Worm (Caenorhabditis elegans): ENCODE measurements around the gene Y53G8AL.1.

The Y53G8AL.1 gene

ce11 chrIII:3249038-3249420, 16.1 kb downstream of the Y53G8AL.1 start:
- TF ChIP-seq madf-9 (GFP tag; conservative IDR thresholded peaks at IDR 0.05), result peak; percentile 83
- no peak for TF ChIP-seq snpc-4 (tag; optimal IDR thresholded peaks at IDR 0.05)
- TF ChIP-seq zfp-3 (GFP tag; conservative IDR thresholded peaks at IDR 0.05), result 0 out of 2 replicates have a peak, but pooled peaks have one; percentile 7
- TF ChIP-seq unc-62 (GFP tag; optimal IDR thresholded peaks at IDR 0.05 in 1 of 2), result no peak
- no peak for TF ChIP-seq unc-62 (tag; optimal IDR thresholded peaks at IDR 0.05)
- peak; percentile 87 for TF ChIP-seq egl-43 (GFP tag; IDR thresholded peaks at IDR 0.05)
- TF ChIP-seq nhr-237 (tag; optimal IDR thresholded peaks at IDR 0.05), result no peak
- TF ChIP-seq cey-2 (tag; optimal IDR thresholded peaks at IDR 0.05; ENCODE audit: borderline replicate concordance, insufficient read depth), result no peak
- TF ChIP-seq mdl-1 (tag; optimal IDR thresholded peaks at IDR 0.05), result no peak
- no peak for TF ChIP-seq unc-39 (tag; optimal IDR thresholded peaks at IDR 0.05)
- peak; percentile 71 for TF ChIP-seq ZK337.2 (GFP tag; IDR thresholded peaks at IDR 0.05)
- TF ChIP-seq nhr-48 (tag; optimal IDR thresholded peaks at IDR 0.05), result peak; percentile 6
- peak; percentile 52 for TF ChIP-seq lir-3 (tag; optimal IDR thresholded peaks at IDR 0.05)
- TF ChIP-seq mxl-2 (GFP tag; conservative IDR thresholded peaks at IDR 0.05), result no peak; the same call in 1 of the 2 replicates
- TF ChIP-seq dmd-8 (GFP tag; IDR thresholded peaks at IDR 0.05), result peak; percentile 85
- TF ChIP-seq nhr-42 (GFP tag; IDR thresholded peaks at IDR 0.05), result no peak
- TF ChIP-seq D1046.2 (GFP tag; IDR thresholded peaks at IDR 0.05), result peak; percentile 84
- TF ChIP-seq hmg-1.1 (GFP tag; IDR thresholded peaks at IDR 0.05), result peak; percentile 37
- peak; percentile 86 for TF ChIP-seq pha-4 (GFP tag; IDR thresholded peaks at IDR 0.05)
- no peak for TF ChIP-seq pha-4 (tag; optimal IDR thresholded peaks at IDR 0.05)
- TF ChIP-seq ceh-44 (GFP tag; IDR thresholded peaks at IDR 0.05), result no peak
- no peak for TF ChIP-seq aha-1 (tag)
- no peak for TF ChIP-seq lsy-2 (tag; optimal IDR thresholded peaks at IDR 0.05)
- no peak for TF ChIP-seq ZK546.5 (tag; optimal IDR thresholded peaks at IDR 0.05)
- 0 out of 2 replicates have a peak, but pooled peaks have one; percentile 38 for TF ChIP-seq saeg-2 (GFP tag; IDR thresholded peaks at IDR 0.05)
- TF ChIP-seq sdz-12 (GFP tag; optimal IDR thresholded peaks at IDR 0.05), result peak; percentile 16
- peak; percentile 80 for TF ChIP-seq F26F4.8 (GFP tag; conservative IDR thresholded peaks at IDR 0.05)
- peak; percentile 14; the same call in 1 of the 2 replicates for TF ChIP-seq lin-1 (GFP tag; IDR thresholded peaks at IDR 0.05)
- TF ChIP-seq zfp-2 (tag; optimal IDR thresholded peaks at IDR 0.05), result peak; percentile 3
- TF ChIP-seq fos-1 (tag; optimal IDR thresholded peaks at IDR 0.05), result no peak
- peak; percentile 83 for TF ChIP-seq tra-1 (GFP tag; IDR thresholded peaks at IDR 0.05)
- no peak for TF ChIP-seq jun-1 (tag; optimal IDR thresholded peaks at IDR 0.05)
- TF ChIP-seq ctbp-1 (GFP tag; IDR thresholded peaks at IDR 0.05), result peak; percentile 73
- no peak for TF ChIP-seq ama-1 (optimal IDR thresholded peaks at IDR 0.05)
- no peak for TF ChIP-seq nhr-77 (tag; optimal IDR thresholded peaks at IDR 0.05)
- peak; percentile 41 for TF ChIP-seq duxl-1 (tag; optimal IDR thresholded peaks at IDR 0.05; ENCODE audit: poor library complexity)
- no peak for TF ChIP-seq nhr-11 (tag; optimal IDR thresholded peaks at IDR 0.05)
- TF ChIP-seq F49E8.2 (tag; optimal IDR thresholded peaks at IDR 0.05; ENCODE audit: borderline replicate concordance), result peak; percentile 64
- TF ChIP-seq ceh-32 (tag; optimal IDR thresholded peaks at IDR 0.05; ENCODE audit: poor library complexity), result no peak
- no peak for TF ChIP-seq nhr-28 (tag; optimal IDR thresholded peaks at IDR 0.05)
- no peak for TF ChIP-seq ces-1 (GFP tag; optimal IDR thresholded peaks at IDR 0.05)
- peak; percentile 23 for TF ChIP-seq mep-1 (tag; optimal IDR thresholded peaks at IDR 0.05)
- no peak for TF ChIP-seq nhr-111 (GFP tag; optimal IDR thresholded peaks at IDR 0.05)
- TF ChIP-seq hlh-30 (tag; optimal IDR thresholded peaks at IDR 0.05; ENCODE audit: insufficient read depth), result no peak
- TF ChIP-seq madf-5 (GFP tag; IDR thresholded peaks at IDR 0.05), result peak; percentile 71 to 90; a peak in 3 of 4 replicates
- TF ChIP-seq dve-1 (tag; optimal IDR thresholded peaks at IDR 0.05; ENCODE audit: insufficient read depth), result no peak
- TF ChIP-seq hlh-11 (tag; optimal IDR thresholded peaks at IDR 0.05), result no peak
- TF ChIP-seq F44E2.7 (GFP tag; IDR thresholded peaks at IDR 0.05), result peak; percentile 89
- no peak for TF ChIP-seq hif-1 (tag; optimal IDR thresholded peaks at IDR 0.05)
- TF ChIP-seq skn-1 (tag; optimal IDR thresholded peaks at IDR 0.05), result no peak
- TF ChIP-seq ceh-20 (GFP tag; IDR thresholded peaks at IDR 0.05), result no peak; the same call in 1 of the 2 replicates
- no peak for TF ChIP-seq aly-2 (tag; optimal IDR thresholded peaks at IDR 0.05)

All from whole organism, L4 larva.